Fruit fly (Drosophila melanogaster) whole organism, embryonic: ENCODE results near the gene Glut4EF.

Source experiments
- Aef1 ChIP-seq: fragments of 200-800 bp; sonication (Bioruptor generic); IDR thresholded peaks from 3 replicates; pipeline ENCODE4 v1.3.6; 2022; ENCODE audit warnings: missing biosample characterization, missing genetic modification characterization
- CG10321 ChIP-seq: fragments of 200-800 bp; sonication (Bioruptor generic); IDR thresholded peaks from 2 replicates; pipeline ENCODE4 v1.3.6; 2022; ENCODE audit warnings: missing biosample characterization, missing genetic modification characterization
- CG10366 ChIP-seq: fragments of 200-800 bp; sonication (Bioruptor generic); IDR thresholded peaks from 2 replicates; pipeline ENCODE4 v1.3.6; 2022; ENCODE audit warnings: missing biosample characterization, missing genetic modification characterization
- CG10979 ChIP-seq: fragments of 200-800 bp; sonication (Bioruptor generic); optimal IDR thresholded peaks from 2 replicates; lab custom pipeline; 2018; ENCODE audit warnings: missing biosample characterization, mild to moderate bottlenecking, missing genetic modification characterization, moderate library complexity
- CG11247 ChIP-seq: fragments of 200-800 bp; sonication (Bioruptor generic); IDR thresholded peaks from 2 replicates; pipeline ENCODE4 v1.3.6; 2022; ENCODE audit warnings: missing biosample characterization, missing genetic modification characterization
- CG12299 ChIP-seq: fragments of 200-800 bp; sonication (Bioruptor generic); optimal IDR thresholded peaks from 2 replicates; lab custom pipeline; 2018; ENCODE audit warnings: missing biosample characterization, mild to moderate bottlenecking, missing genetic modification characterization
- CG13296 ChIP-seq: fragments of 200-800 bp; sonication (Bioruptor generic); optimal IDR thresholded peaks from 3 replicates; lab custom pipeline; 2018; ENCODE audit warnings: missing biosample characterization, mild to moderate bottlenecking, missing genetic modification characterization
- CG13624 ChIP-seq: fragments of 200-800 bp; sonication (Bioruptor generic); optimal IDR thresholded peaks from 2 replicates; lab custom pipeline; 2016; ENCODE audit warnings: missing biosample characterization, missing genetic modification characterization
- CG15073 ChIP-seq: fragments of 200-800 bp; sonication (Bioruptor generic); optimal IDR thresholded peaks from 2 replicates; lab custom pipeline; 2016; ENCODE audit warnings: missing biosample characterization, missing genetic modification characterization
- CG1832 ChIP-seq: fragments of 200-800 bp; sonication (Bioruptor generic); optimal IDR thresholded peaks from 2 replicates; lab custom pipeline; 2017; ENCODE audit warnings: missing biosample characterization, mild to moderate bottlenecking, missing genetic modification characterization, inconsistent platforms
- CG2116 ChIP-seq: fragments of 200-800 bp; sonication (Bioruptor generic); optimal IDR thresholded peaks from 3 replicates; lab custom pipeline; 2018; ENCODE audit warnings: missing biosample characterization, mild to moderate bottlenecking, missing genetic modification characterization
- CG2120 ChIP-seq: fragments of 200-800 bp; sonication (Bioruptor generic); optimal IDR thresholded peaks from 3 replicates; lab custom pipeline; 2016; ENCODE audit warnings: missing biosample characterization, missing genetic modification characterization
- CG33213 ChIP-seq: fragments of 200-800 bp; sonication (Bioruptor generic); optimal IDR thresholded peaks from 3 replicates; lab custom pipeline; 2016; ENCODE audit warnings: missing biosample characterization, missing genetic modification characterization
- CG3407 ChIP-seq: fragments of 200-800 bp; sonication (Bioruptor generic); optimal IDR thresholded peaks from 2 replicates; lab custom pipeline; 2018; ENCODE audit warnings: missing biosample characterization, mild to moderate bottlenecking, missing genetic modification characterization
- CG4328 ChIP-seq: fragments of 200-800 bp; sonication (Bioruptor generic); optimal IDR thresholded peaks from 3 replicates; lab custom pipeline; 2017; ENCODE audit warnings: missing biosample characterization, missing genetic modification reagents, missing genetic modification characterization
- CG43689 ChIP-seq: fragments of 200-800 bp; sonication (Bioruptor generic); IDR thresholded peaks from 2 replicates; pipeline ENCODE4 v1.3.6; 2022; ENCODE audit warnings: missing biosample characterization, missing genetic modification characterization
- CG5180 ChIP-seq: fragments of 200-800 bp; sonication (Bioruptor generic); optimal IDR thresholded peaks from 3 replicates; lab custom pipeline; 2017; ENCODE audit warnings: missing biosample characterization, missing genetic modification characterization, mild to moderate bottlenecking, moderate library complexity, missing genetic modification reagents
- CG7928 ChIP-seq: fragments of 200-800 bp; sonication (Bioruptor generic); optimal IDR thresholded peaks from 2 replicates; lab custom pipeline; 2017; ENCODE audit warnings: missing biosample characterization, mild to moderate bottlenecking, missing genetic modification characterization
- CG9876 ChIP-seq: fragments of 200-800 bp; sonication (Bioruptor generic); optimal IDR thresholded peaks from 2 replicates; lab custom pipeline; 2016; ENCODE audit warnings: missing biosample characterization, missing genetic modification characterization
- D19A ChIP-seq: fragments of 200-800 bp; optimal IDR thresholded peaks from 3 replicates; lab custom pipeline; 2019; ENCODE audit warnings: missing biosample characterization, mild to moderate bottlenecking, missing genetic modification characterization, moderate library complexity
- Dp ChIP-seq: fragments of 200-800 bp; sonication (Bioruptor generic); optimal IDR thresholded peaks from 2 replicates; lab custom pipeline; 2018; ENCODE audit warnings: missing biosample characterization, mild to moderate bottlenecking, missing genetic modification characterization, moderate library complexity
- Eip74EF ChIP-seq, 2 experiments: fragments of 200-800 bp in 1 of 2; fragments of >200 bp in 1 of 2; sonication (Bioruptor generic) in 1 of 2; optimal IDR thresholded peaks; 2 replicates each; lab custom pipeline; 2017 to 2019; ENCODE audit warnings: missing biosample characterization in 2 of 2, missing genetic modification characterization in 2 of 2, mild to moderate bottlenecking in 1 of 2, moderate library complexity in 1 of 2
- Gsc ChIP-seq: fragments of 200-800 bp; sonication (Bioruptor generic); IDR thresholded peaks from 2 replicates; pipeline ENCODE4 v1.3.6; 2022; ENCODE audit warnings: missing biosample characterization, missing genetic modification characterization
- Hr51 ChIP-seq, 2 experiments: fragments of 200-800 bp; sonication (Bioruptor generic); optimal IDR thresholded peaks; 2 replicates in 1 of 2; 3 replicates in 1 of 2; lab custom pipeline; 2016 to 2018; ENCODE audit warnings: missing biosample characterization in 2 of 2, missing genetic modification characterization in 2 of 2, mild to moderate bottlenecking in 1 of 2, moderate library complexity in 1 of 2
- Mes4 ChIP-seq: fragments of 200-800 bp; sonication (Bioruptor generic); optimal IDR thresholded peaks from 2 replicates; lab custom pipeline; 2016; ENCODE audit warnings: missing biosample characterization, missing genetic modification characterization
- Nf-YC ChIP-seq: fragments of 200-800 bp; optimal IDR thresholded peaks from 3 replicates; lab custom pipeline; 2019; ENCODE audit warnings: missing biosample characterization, mild to moderate bottlenecking, missing genetic modification characterization, moderate library complexity
- Rx ChIP-seq: fragments of 200-800 bp; sonication (Bioruptor generic); IDR thresholded peaks from 2 replicates; pipeline ENCODE4 v1.3.6; 2022; ENCODE audit warnings: missing biosample characterization, missing genetic modification characterization
- Sin3A ChIP-seq: fragments of >200 bp; optimal IDR thresholded peaks from 2 replicates; lab custom pipeline; 2018
- Ssrp ChIP-seq: fragments of 200-800 bp; sonication (Bioruptor generic); optimal IDR thresholded peaks from 2 replicates; lab custom pipeline; 2018; ENCODE audit warnings: missing biosample characterization, mild to moderate bottlenecking, missing genetic modification characterization, moderate library complexity
- Usf ChIP-seq: fragments of 200-800 bp; sonication (Bioruptor generic); optimal IDR thresholded peaks from 2 replicates; lab custom pipeline; 2017; ENCODE audit warnings: missing genotype, missing biosample characterization, missing genetic modification characterization
- bowl ChIP-seq: fragments of 200-800 bp; sonication (Bioruptor generic); IDR thresholded peaks from 2 replicates; pipeline ENCODE4 v1.3.6; 2022; ENCODE audit warnings: missing biosample characterization, missing genetic modification characterization
- chinmo ChIP-seq: fragments of 200-800 bp; sonication (Bioruptor generic); IDR thresholded peaks from 4 replicates; pipeline ENCODE4 v1.3.6; 2022; ENCODE audit warnings: missing biosample characterization, missing genetic modification characterization; ENCODE audit not compliant: partially characterized antibody
- chn ChIP-seq: fragments of 200-800 bp; sonication (Bioruptor generic); optimal IDR thresholded peaks from 2 replicates; lab custom pipeline; 2016; ENCODE audit warnings: missing biosample characterization, missing genetic modification characterization
- disco-r ChIP-seq: fragments of 200-800 bp; sonication (Bioruptor generic); optimal IDR thresholded peaks from 2 replicates; lab custom pipeline; 2016; ENCODE audit warnings: missing biosample characterization, missing genetic modification characterization
- dm ChIP-seq: fragments of 200-800 bp; sonication (Bioruptor generic); optimal IDR thresholded peaks from 3 replicates; lab custom pipeline; 2016; ENCODE audit warnings: missing biosample characterization, missing genetic modification characterization
- dpn ChIP-seq, 2 experiments: fragments of 200-800 bp; sonication (Bioruptor generic); optimal IDR thresholded peaks; 3 replicates each; lab custom pipeline; 2016; ENCODE audit warnings: missing biosample characterization in 2 of 2, missing genetic modification characterization in 2 of 2
- ewg ChIP-seq: fragments of 200-800 bp; sonication (Bioruptor generic); optimal IDR thresholded peaks from 3 replicates; lab custom pipeline; 2017; ENCODE audit warnings: mild to moderate bottlenecking, missing biosample characterization, missing genetic modification reagents, missing genetic modification characterization
- eyg ChIP-seq: fragments of 200-800 bp; sonication (Bioruptor generic); optimal IDR thresholded peaks from 3 replicates; lab custom pipeline; 2016; ENCODE audit warnings: missing biosample characterization, missing genetic modification characterization
- gfzf ChIP-seq: fragments of 200-800 bp; sonication (Bioruptor generic); optimal IDR thresholded peaks from 2 replicates; lab custom pipeline; 2016; ENCODE audit warnings: missing biosample characterization, mild to moderate bottlenecking, missing genetic modification characterization, moderate library complexity
- jigr1 ChIP-seq: fragments of 200-800 bp; sonication (Bioruptor generic); IDR thresholded peaks from 3 replicates; pipeline ENCODE4 v1.3.6; 2022; ENCODE audit warnings: missing biosample characterization, missing genetic modification characterization
- kah ChIP-seq: fragments of 200-800 bp; sonication (Bioruptor generic); optimal IDR thresholded peaks from 2 replicates; lab custom pipeline; 2018; ENCODE audit warnings: missing biosample characterization, mild to moderate bottlenecking, missing genetic modification characterization
- kni ChIP-seq: fragments of 200-800 bp; sonication (Bioruptor generic); optimal IDR thresholded peaks from 3 replicates; lab custom pipeline; 2017; ENCODE audit warnings: mild to moderate bottlenecking, missing biosample characterization, missing genetic modification reagents, missing genetic modification characterization
- mld ChIP-seq: fragments of 200-800 bp; sonication (Bioruptor generic); IDR thresholded peaks from 3 replicates; pipeline ENCODE4 v1.3.6; 2022; ENCODE audit warnings: missing biosample characterization, missing genetic modification characterization; ENCODE audit not compliant: partially characterized antibody
- pho ChIP-seq: fragments of 200-800 bp; sonication (Bioruptor generic); optimal IDR thresholded peaks from 2 replicates; lab custom pipeline; 2016; ENCODE audit warnings: missing biosample characterization, missing genetic modification characterization
- schlank ChIP-seq: fragments of 200-800 bp; sonication (Bioruptor generic); optimal IDR thresholded peaks from 2 replicates; lab custom pipeline; 2018; ENCODE audit warnings: missing biosample characterization, mild to moderate bottlenecking, missing genetic modification characterization
- sens-2 ChIP-seq: fragments of 200-800 bp; sonication (Bioruptor generic); IDR thresholded peaks from 2 replicates; pipeline ENCODE4 v1.3.6; 2022; ENCODE audit warnings: missing biosample characterization, missing genetic modification characterization
- sisA ChIP-seq: fragments of 200-800 bp; sonication (Bioruptor generic); IDR thresholded peaks from 2 replicates; pipeline ENCODE4 v1.3.6; 2022; ENCODE audit warnings: missing biosample characterization, missing genetic modification characterization
- sna ChIP-seq: fragments of 200-800 bp; sonication (Bioruptor generic); IDR thresholded peaks from 2 replicates; pipeline ENCODE4 v1.3.6; 2022; ENCODE audit warnings: missing biosample characterization, missing genetic modification characterization; ENCODE audit not compliant: partially characterized antibody
- sob ChIP-seq: fragments of 200-800 bp; sonication (Bioruptor generic); IDR thresholded peaks from 2 replicates; pipeline ENCODE4 v1.3.6; 2022; ENCODE audit warnings: missing biosample characterization, missing genetic modification characterization
- sqz ChIP-seq: fragments of 200-800 bp; sonication (Bioruptor generic); optimal IDR thresholded peaks from 3 replicates; lab custom pipeline; 2018; ENCODE audit warnings: missing biosample characterization, mild to moderate bottlenecking, missing genetic modification characterization
- tup ChIP-seq: fragments of 200-800 bp; sonication (Bioruptor generic); optimal IDR thresholded peaks from 2 replicates; lab custom pipeline; 2016; ENCODE audit warnings: missing biosample characterization, mild to moderate bottlenecking, missing genetic modification characterization, moderate library complexity

The Glut4EF gene

DNA sequence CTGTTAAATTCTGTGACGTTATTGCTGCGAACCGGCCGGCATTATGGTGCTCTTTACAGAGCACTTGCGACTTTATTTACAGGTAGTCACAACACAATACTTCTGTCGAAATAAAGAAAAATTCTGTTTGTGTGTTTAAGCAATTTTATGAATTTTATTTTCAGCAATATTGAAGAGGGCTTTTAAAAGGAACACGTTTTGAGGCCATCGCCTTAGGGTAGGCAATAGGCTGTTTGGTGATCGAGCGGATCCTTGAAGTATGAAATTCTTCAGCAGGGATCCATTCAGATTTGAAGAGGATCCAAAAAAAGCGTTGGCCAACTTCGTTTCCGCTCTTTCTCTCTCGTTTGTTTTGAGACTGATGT is 746 bp upstream of the Glut4EF start (continued):
- peak; percentile 80 for TF ChIP-seq D19A (tag; lab: Kevin White, UChicago)
- TF ChIP-seq disco-r (GFP tag; lab: Kevin White, UChicago), result peak; percentile 64
- no peak for TF ChIP-seq kni (GFP tag; lab: Kevin White, UChicago)
- peak; percentile 53 for TF ChIP-seq CG10979 (tag; lab: Kevin White, UChicago)
- TF ChIP-seq CG5180, result peak; percentile 72
- peak; percentile 59 for TF ChIP-seq ewg (GFP tag; lab: Kevin White, UChicago)
- TF ChIP-seq chn (GFP tag; lab: Kevin White, UChicago), result peak; percentile 70
- peak; percentile 76 for TF ChIP-seq sisA (GFP tag; lab: Robert Waterston, UW)
- TF ChIP-seq Eip74EF (GFP tag; optimal IDR thresholded peaks at IDR 0.05; lab: Kevin White, UChicago), result peak in 1 of 2 experiments; percentile 56
- peak; percentile 81 to 83 for TF ChIP-seq dpn (GFP tag; optimal IDR thresholded peaks at IDR 0.05; lab: Kevin White, UChicago)
- TF ChIP-seq schlank, result peak; percentile 61
- peak; percentile 69 for TF ChIP-seq CG13296 (GFP tag; lab: Kevin White, UChicago)
- TF ChIP-seq CG43689 (GFP tag; lab: Robert Waterston, UW), result 0 out of 2 replicates have a peak, but pooled peaks have one; percentile 39
- no peak for TF ChIP-seq chinmo
- TF ChIP-seq CG4328 (GFP tag; lab: Kevin White, UChicago), result no peak
- TF ChIP-seq CG33213 (GFP tag; lab: Kevin White, UChicago), result peak; percentile 57
- peak; percentile 43 for TF ChIP-seq CG7928 (GFP tag; lab: Kevin White, UChicago)
- TF ChIP-seq CG9876 (GFP tag; lab: Kevin White, UChicago), result peak; percentile 64
- TF ChIP-seq tup (GFP tag; lab: Kevin White, UChicago), result no peak
- peak; percentile 71 for TF ChIP-seq CG10366 (GFP tag; lab: Robert Waterston, UW)
- no peak for TF ChIP-seq Nf-YC (tag; lab: Kevin White, UChicago)
- TF ChIP-seq Dp (GFP tag; lab: Kevin White, UChicago), result no peak
- TF ChIP-seq CG13624, result no peak
- peak; percentile 34; the same call in 1 of the 2 replicates for TF ChIP-seq CG11247 (GFP tag; lab: Robert Waterston, UW)
- no peak for TF ChIP-seq CG1832 (GFP tag; lab: Kevin White, UChicago)
- TF ChIP-seq jigr1 (GFP tag; lab: Robert Waterston, UW), result peak; percentile 77; the same call in 2 of the 3 replicates
- TF ChIP-seq CG2116 (GFP tag; lab: Kevin White, UChicago), result no peak
- TF ChIP-seq sob, result no peak; the same call in 1 of the 2 replicates
- TF ChIP-seq CG3407, result peak; percentile 54
- peak; percentile 81 for TF ChIP-seq Mes4 (GFP tag; lab: Kevin White, UChicago)
- peak; percentile 63 for TF ChIP-seq Ssrp (tag; lab: Kevin White, UChicago)
- TF ChIP-seq CG2120 (GFP tag; lab: Kevin White, UChicago), result peak; percentile 92
- TF ChIP-seq mld (GFP tag; lab: Robert Waterston, UW), result no peak
- TF ChIP-seq dm (GFP tag; lab: Kevin White, UChicago), result peak; percentile 59
- TF ChIP-seq kah (GFP tag; lab: Kevin White, UChicago), result peak; percentile 30
- TF ChIP-seq CG10321, result peak; percentile 60
- no peak for TF ChIP-seq Gsc
- no peak for TF ChIP-seq CG15073 (GFP tag; lab: Kevin White, UChicago)
- no peak for TF ChIP-seq Rx
- TF ChIP-seq CG12299, result peak; percentile 10
- TF ChIP-seq Sin3A (lab: Kevin White, UChicago), result no peak
- TF ChIP-seq pho (GFP tag; lab: Kevin White, UChicago), result peak; percentile 92
- TF ChIP-seq Usf, result peak; percentile 47
- TF ChIP-seq bowl, result no peak
- no peak for TF ChIP-seq gfzf
- peak; percentile 15 for TF ChIP-seq sqz (GFP tag; lab: Kevin White, UChicago)
- peak; percentile 74 for TF ChIP-seq eyg (GFP tag; lab: Kevin White, UChicago)
- TF ChIP-seq Aef1 (GFP tag; lab: Robert Waterston, UW), result peak; percentile 80
- no peak for TF ChIP-seq sens-2 (GFP tag; lab: Robert Waterston, UW)
- peak; percentile 19 to 88 for TF ChIP-seq Hr51 (GFP tag; optimal IDR thresholded peaks at IDR 0.05; lab: Kevin White, UChicago)
- 0 out of 2 replicates have a peak, but pooled peaks have one; percentile 5 for TF ChIP-seq sna (GFP tag; lab: Robert Waterston, UW)
